Fruit fly (Drosophila melanogaster): ENCODE measurements around the gene mRpL44.

Gene mRpL44

DNA sequence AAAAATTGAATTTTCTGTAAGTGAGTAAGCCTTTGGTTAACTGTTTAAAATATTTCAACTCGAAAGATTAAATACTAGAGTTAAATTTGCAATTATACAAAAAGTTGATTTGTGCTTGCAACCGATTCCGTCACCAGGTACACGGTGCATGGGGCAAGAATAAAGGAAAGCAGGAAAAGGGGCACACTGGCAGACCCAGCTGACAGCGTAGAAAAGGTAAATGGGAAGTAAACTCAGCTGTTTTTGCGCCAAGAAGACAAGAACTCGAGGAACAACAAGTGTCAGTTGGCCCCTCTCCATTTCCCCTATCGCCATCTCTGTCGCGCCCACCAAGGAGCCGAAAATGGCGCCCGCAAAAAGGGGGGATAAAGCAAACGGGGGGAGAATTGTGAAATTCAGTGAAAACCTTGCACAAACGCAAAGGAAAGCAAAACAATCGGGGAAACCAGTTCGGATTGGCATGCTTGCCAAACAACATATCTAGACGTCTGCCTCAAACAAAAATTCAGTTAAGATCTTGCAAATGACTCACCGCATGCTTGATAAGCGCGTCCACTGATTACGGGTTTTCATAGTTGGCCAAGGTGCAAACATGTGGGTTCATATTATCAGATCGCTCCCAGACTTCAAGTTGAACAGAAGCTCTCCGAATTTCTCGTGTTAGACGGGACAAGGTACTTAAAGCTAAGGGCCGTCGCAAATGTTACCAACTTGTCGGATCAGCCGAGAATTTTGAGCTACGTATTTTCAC, 7.1 kb downstream of the mRpL44 start (continued):
- TF ChIP-seq ase (GFP tag; IDR thresholded peaks at IDR 0.05), result no peak
- no peak for TF ChIP-seq Dbx (GFP tag; IDR thresholded peaks at IDR 0.05)
- TF ChIP-seq CG12942 (GFP tag; optimal IDR thresholded peaks at IDR 0.05), result no peak
- TF ChIP-seq CG8281 (tag; optimal IDR thresholded peaks at IDR 0.05), result no peak
- no peak for TF ChIP-seq CG17802 (tag; optimal IDR thresholded peaks at IDR 0.05)
- no peak for TF ChIP-seq exex (tag; optimal IDR thresholded peaks at IDR 0.05)
- TF ChIP-seq Hand (GFP tag; optimal IDR thresholded peaks at IDR 0.05), result no peak
- TF ChIP-seq sim (GFP tag; IDR thresholded peaks at IDR 0.05), result no peak
- no peak for TF ChIP-seq ci (GFP tag; IDR thresholded peaks at IDR 0.05)
- TF ChIP-seq Sox100B (GFP tag; optimal IDR thresholded peaks at IDR 0.05), result no peak
- no peak for TF ChIP-seq dimm (GFP tag; IDR thresholded peaks at IDR 0.05)
- TF ChIP-seq CG4730 (GFP tag; IDR thresholded peaks at IDR 0.05), result no peak
- TF ChIP-seq her (GFP tag; optimal IDR thresholded peaks at IDR 0.05), result no peak
- TF ChIP-seq sob (GFP tag; IDR thresholded peaks at IDR 0.05), result no peak
- no peak for TF ChIP-seq CG15073 (GFP tag; optimal IDR thresholded peaks at IDR 0.05)
- no peak for TF ChIP-seq CG9215 (GFP tag; IDR thresholded peaks at IDR 0.05)
- no peak for TF ChIP-seq zen (tag; optimal IDR thresholded peaks at IDR 0.05)
- TF ChIP-seq HHEX (GFP tag; optimal IDR thresholded peaks at IDR 0.05), result no peak
- TF ChIP-seq esg (GFP tag; conservative IDR thresholded peaks at IDR 0.05), result no peak
- TF ChIP-seq sens (GFP tag), result peak; percentile 49
- no peak for TF ChIP-seq CG10565 (GFP tag; optimal IDR thresholded peaks at IDR 0.05)
- TF ChIP-seq CG12236 (GFP tag; optimal IDR thresholded peaks at IDR 0.05), result no peak
- no peak for TF ChIP-seq CG13424 (tag; optimal IDR thresholded peaks at IDR 0.05)
- no peak for TF ChIP-seq E2f2 (GFP tag; IDR thresholded peaks at IDR 0.05)
- peak; percentile 60 for TF ChIP-seq trem (tag; optimal IDR thresholded peaks at IDR 0.05)
- TF ChIP-seq CG10543 (GFP tag; optimal IDR thresholded peaks at IDR 0.05), result no peak
- TF ChIP-seq CG16813 (GFP tag; IDR thresholded peaks at IDR 0.05; ENCODE audit: partially characterized antibody), result 0 out of 3 replicates have a peak, but pooled peaks have one; percentile 6
- no peak for TF ChIP-seq slou (GFP tag; optimal IDR thresholded peaks at IDR 0.05)
- TF ChIP-seq CG7786 (GFP tag; optimal IDR thresholded peaks at IDR 0.05), result no peak
- no peak for TF ChIP-seq jigr1 (GFP tag; IDR thresholded peaks at IDR 0.05)
- no peak for TF ChIP-seq CG7839 (tag; optimal IDR thresholded peaks at IDR 0.05)
- no peak for TF ChIP-seq tup (GFP tag; optimal IDR thresholded peaks at IDR 0.05)
- TF ChIP-seq Dip3 (GFP tag; optimal IDR thresholded peaks at IDR 0.05), result no peak
- no peak for TF ChIP-seq CG7928 (GFP tag; optimal IDR thresholded peaks at IDR 0.05)
- TF ChIP-seq ssp (GFP tag; IDR thresholded peaks at IDR 0.05), result no peak
- TF ChIP-seq CoRest (tag; optimal IDR thresholded peaks at IDR 0.05), result peak; percentile 9
- TF ChIP-seq maf-S (GFP tag; optimal IDR thresholded peaks at IDR 0.05), result no peak
- TF ChIP-seq peb (GFP tag; IDR thresholded peaks at IDR 0.05), result no peak
- TF ChIP-seq psq (GFP tag; optimal IDR thresholded peaks at IDR 0.05), result no peak
- TF ChIP-seq CG12744 (GFP tag; optimal IDR thresholded peaks at IDR 0.05), result no peak
- no peak for TF ChIP-seq CG3838 (GFP tag; optimal IDR thresholded peaks at IDR 0.05)
- no peak for TF ChIP-seq CG14050 (GFP tag; IDR thresholded peaks at IDR 0.05)
- TF ChIP-seq Abd-B (GFP tag; optimal IDR thresholded peaks at IDR 0.05), result no peak
- TF ChIP-seq CG15269 (tag; optimal IDR thresholded peaks at IDR 0.05), result no peak
- TF ChIP-seq fd102C (GFP tag; optimal IDR thresholded peaks at IDR 0.05), result no peak
- no peak for TF ChIP-seq CG7556 (GFP tag; optimal IDR thresholded peaks at IDR 0.05)
- TF ChIP-seq pho (GFP tag; optimal IDR thresholded peaks at IDR 0.05), result no peak
- peak; percentile 85 for TF ChIP-seq CG14710 (tag; optimal IDR thresholded peaks at IDR 0.05)
- no peak for TF ChIP-seq CG10366 (GFP tag; IDR thresholded peaks at IDR 0.05)
- TF ChIP-seq nerfin-1 (tag; optimal IDR thresholded peaks at IDR 0.05), result no peak
- TF ChIP-seq Hsf (GFP tag; optimal IDR thresholded peaks at IDR 0.05), result no peak

Data from whole organism, embryonic.